Worm (Caenorhabditis elegans) whole organism, dauer: ENCODE measurements around the gene clec-132.

Experiments
- unc-62 ChIP-seq: sonication (generic microtip); optimal IDR thresholded peaks from 2 replicates; lab custom pipeline; 2017; ENCODE audit warnings: missing biosample characterization, missing genetic modification reagents, missing genetic modification characterization

clec-132 gene

ce11 chrII:3576742-3577141 lies at the start of gene clec-132:
Gene clec-132, plus strand, starts transcription at chrII:3577042.
- no peak for TF ChIP-seq unc-62

ce11 chrII:3527460-3527859 lies 49.4 kb upstream of the clec-132 start:
- TF ChIP-seq unc-62: no peak

ce11 chrII:3528256-3528655 lies 48.6 kb upstream of the clec-132 start, which contains the start of gene ncs-6:
Gene ncs-6, minus strand, starts transcription at chrII:3528516.
- TF ChIP-seq unc-62: no peak

- TF ChIP-seq unc-62: no peak
Measured at ce11 chrII:3540151-3540550, 36.7 kb upstream of the clec-132 start.

ce11 chrII:3546381-3546931 lies 30.4 kb upstream of the clec-132 start, which contains the start of gene apd-3:
Gene apd-3, minus strand, starts transcription at chrII:3546431.
- no peak for TF ChIP-seq unc-62

- TF ChIP-seq unc-62: no peak
Measured at ce11 chrII:3547282-3547681, 29.6 kb upstream of the clec-132 start.

ce11 chrII:3550352-3550751 lies 26.5 kb upstream of the clec-132 start, which contains the start of gene W10G11.19:
Gene W10G11.19, plus strand, starts transcription at chrII:3550652.
- no peak for TF ChIP-seq unc-62

- TF ChIP-seq unc-62: no peak
Measured at ce11 chrII:3553453-3553852, 23.4 kb upstream of the clec-132 start, which contains the start of gene dnc-3. Gene dnc-3, plus strand, starts transcription at chrII:3553724.

- no peak for TF ChIP-seq unc-62
Measured at ce11 chrII:3554673-3555072, 22.2 kb upstream of the clec-132 start.

ce11 chrII:3555281-3555680 lies 21.6 kb upstream of the clec-132 start:
- TF ChIP-seq unc-62: no peak

ce11 chrII:3556584-3556983 lies 20.3 kb upstream of the clec-132 start:
- no peak for TF ChIP-seq unc-62

- no peak for TF ChIP-seq unc-62
Measured at ce11 chrII:3557417-3557816, 19.4 kb upstream of the clec-132 start, which contains the start of gene lgc-45. Gene lgc-45, plus strand, starts transcription at chrII:3557472.

- TF ChIP-seq unc-62: no peak
Measured at ce11 chrII:3560592-3560991, 16.2 kb upstream of the clec-132 start, which contains the start of gene W10G11.1. Gene W10G11.1, minus strand, starts transcription at chrII:3560692.

- TF ChIP-seq unc-62: no peak
Measured at ce11 chrII:3561561-3561960, 15.3 kb upstream of the clec-132 start, which contains the start of gene W10G11.2. Gene W10G11.2, minus strand, starts transcription at chrII:3561661.

- no peak for TF ChIP-seq unc-62
Measured at ce11 chrII:3562419-3562818, 14.4 kb upstream of the clec-132 start, which contains the start of gene W10G11.3. Gene W10G11.3, minus strand, starts transcription at chrII:3562519.

ce11 chrII:3567066-3567465 lies 9.8 kb upstream of the clec-132 start:
- no peak for TF ChIP-seq unc-62

ce11 chrII:3569118-3569517 lies 7.7 kb upstream of the clec-132 start, which contains the start of gene clec-127:
Gene clec-127, minus strand, starts transcription at chrII:3569218.
- no peak for TF ChIP-seq unc-62

ce11 chrII:3570927-3571538 lies 5.8 kb upstream of the clec-132 start, which contains the start of the genes clec-128 and clec-129:
Gene clec-128, minus strand, starts transcription at chrII:3571027.
Gene clec-129, plus strand, starts transcription at chrII:3571488.
- TF ChIP-seq unc-62: no peak
